ENCODE assay signal across 2 worm cellular contexts in genomic region chrX:12178351-12179089, ce11.
TF ChIP-seq lines count a peak whose summit lies in the region.

No protein-coding gene starts in this region.

TF ChIP-seq in whole organism, L3 larva, 47 proteins besides CTCF, POLR2A, EP300 and RAD21 (continued from another document):
- no peak for TF ChIP-seq elt-1 (tag; optimal IDR thresholded peaks at IDR 0.05; lab: Kevin White, UChicago)
- TF ChIP-seq eor-1 (tag; optimal IDR thresholded peaks at IDR 0.05; lab: Kevin White, UChicago) = no peak
- no peak for TF ChIP-seq mdl-1 (tag; optimal IDR thresholded peaks at IDR 0.05; lab: Kevin White, UChicago)
- no peak for TF ChIP-seq snpc-4 (tag; optimal IDR thresholded peaks at IDR 0.05; lab: Kevin White, UChicago)
- peak; percentile 33 for TF ChIP-seq unc-62 (GFP tag; optimal IDR thresholded peaks at IDR 0.05; lab: Kevin White, UChicago)
- TF ChIP-seq R02D3.7 (tag; optimal IDR thresholded peaks at IDR 0.05; lab: Kevin White, UChicago) = no peak
- peak; percentile 47 for TF ChIP-seq lin-39 (tag; optimal IDR thresholded peaks at IDR 0.05; lab: Kevin White, UChicago)

TF ChIP-seq in whole organism, L4 larva, 104 proteins besides CTCF, POLR2A, EP300 and RAD21 (continued from another document):
- TF ChIP-seq unc-130 (GFP tag; optimal IDR thresholded peaks at IDR 0.05; lab: Kevin White, UChicago) (no peak), ceh-20 (GFP tag; IDR thresholded peaks at IDR 0.05; lab: Robert Waterston, UW) (no peak), hlh-30 (tag; optimal IDR thresholded peaks at IDR 0.05; lab: Kevin White, UChicago; ENCODE audit: insufficient read depth) (peak; percentile 34), unc-39 (tag; optimal IDR thresholded peaks at IDR 0.05; lab: Kevin White, UChicago) (no peak), nhr-28 (tag; optimal IDR thresholded peaks at IDR 0.05; lab: Kevin White, UChicago) (no peak), arid-1 (GFP tag; conservative IDR thresholded peaks at IDR 0.05; lab: Robert Waterston, UW) (no peak), T26A8.4 (GFP tag; IDR thresholded peaks at IDR 0.05; lab: Robert Waterston, UW) (no peak), zag-1 (tag; optimal IDR thresholded peaks at IDR 0.05; lab: Kevin White, UChicago) (no peak), lin-13 (GFP tag; optimal IDR thresholded peaks at IDR 0.05; lab: Kevin White, UChicago) (no peak)
